Worm (Caenorhabditis elegans) whole organism, L2 larva: ENCODE results near the gene fbxb-10.

Experiments
- F13H6.1 ChIP-seq: sonication (generic microtip); optimal IDR thresholded peaks from 2 replicates; lab custom pipeline; 2016; ENCODE audit warnings: missing genetic modification characterization, missing compliant biosample characterization
- aly-2 ChIP-seq: fragments of 150-350 bp; optimal IDR thresholded peaks from 2 replicates; lab custom pipeline; 2014; ENCODE audit warnings: missing biosample characterization, missing genetic modification characterization
- mdl-1 ChIP-seq, 2 experiments: fragments of 150-350 bp in 1 of 2; sonication (generic microtip) in 1 of 2; optimal IDR thresholded peaks; 2 replicates each; lab custom pipeline; 2017; ENCODE audit warnings: missing biosample characterization in 2 of 2, missing genetic modification characterization in 2 of 2
- nhr-11 ChIP-seq: fragments of 150-350 bp; optimal IDR thresholded peaks from 2 replicates; lab custom pipeline; 2014; ENCODE audit warnings: missing biosample characterization, missing genetic modification characterization
- nhr-21 ChIP-seq: fragments of 150-350 bp; optimal IDR thresholded peaks from 2 replicates; lab custom pipeline; 2014; ENCODE audit warnings: missing biosample characterization, missing genetic modification characterization
- skn-1 ChIP-seq: sonication (generic microtip); optimal IDR thresholded peaks from 2 replicates; lab custom pipeline; 2017; ENCODE audit warnings: missing biosample characterization, missing genetic modification characterization
- snpc-4 ChIP-seq: fragments of 150-350 bp; optimal IDR thresholded peaks from 2 replicates; lab custom pipeline; 2014; ENCODE audit warnings: missing biosample characterization, missing genetic modification characterization
- unc-62 ChIP-seq: fragments of 150-350 bp; optimal IDR thresholded peaks from 2 replicates; lab custom pipeline; 2014; ENCODE audit warnings: missing biosample characterization, missing genetic modification reagents, missing genetic modification characterization

DNA sequence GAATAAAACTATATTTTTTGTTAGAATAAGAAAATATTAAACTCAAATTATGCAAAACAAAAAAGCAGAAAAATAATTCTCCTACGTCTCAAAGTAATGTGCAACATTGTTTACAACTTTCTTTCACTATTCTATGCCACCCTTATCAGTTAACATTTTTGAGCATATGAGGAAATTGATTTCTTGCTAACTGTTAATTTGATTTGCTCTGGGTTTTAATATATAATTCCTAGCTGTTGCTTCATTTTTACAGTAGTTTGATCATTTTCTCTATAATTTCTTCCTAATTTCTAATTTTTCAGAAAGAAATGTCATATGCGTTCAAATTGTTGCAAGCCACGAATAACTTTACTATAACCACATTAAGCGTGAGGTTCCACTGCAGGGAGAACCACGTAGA is 18.0 kb upstream of the fbxb-10 start, which contains the start of gene T08E11.1:
- TF ChIP-seq snpc-4 (tag; lab: Kevin White, UChicago) = no peak
- TF ChIP-seq unc-62 (GFP tag; lab: Kevin White, UChicago) = no peak
- no peak for TF ChIP-seq mdl-1 (tag; optimal IDR thresholded peaks at IDR 0.05; lab: Kevin White, UChicago)
- TF ChIP-seq F13H6.1 (tag; lab: Kevin White, UChicago) = no peak
- TF ChIP-seq nhr-11 (tag; lab: Kevin White, UChicago) = no peak
- TF ChIP-seq nhr-21 (tag; lab: Kevin White, UChicago) = no peak
- no peak for TF ChIP-seq aly-2
- TF ChIP-seq skn-1 (tag; lab: Kevin White, UChicago) = no peak
